Worm (Caenorhabditis elegans) whole organism, mixed stage, embryonic: Measurements from ENCODE around the gene C28H8.8.

Experiments used
- M03D4.4 ChIP-seq: sonication (generic microtip); optimal IDR thresholded peaks from 2 replicates; lab custom pipeline; 2017; ENCODE audit warnings: mild to moderate bottlenecking, missing genetic modification characterization, missing compliant biosample characterization
- blmp-1 ChIP-seq: fragments of 150-350 bp; optimal IDR thresholded peaks from 2 replicates; lab custom pipeline; 2014; ENCODE audit warnings: missing biosample characterization, missing genetic modification characterization
- ceh-39 ChIP-seq: fragments of 150-350 bp; optimal IDR thresholded peaks from 2 replicates; lab custom pipeline; 2014; ENCODE audit warnings: missing biosample characterization, missing genetic modification characterization
- ceh-43 ChIP-seq: fragments of 200-800 bp; sonication (Bioruptor generic); optimal IDR thresholded peaks from 2 replicates; lab custom pipeline; 2018; ENCODE audit warnings: mild to moderate bottlenecking, missing genetic modification characterization, moderate library complexity, missing compliant biosample characterization
- ceh-83 ChIP-seq: fragments of 200-800 bp; sonication (Bioruptor generic); optimal IDR thresholded peaks from 2 replicates; lab custom pipeline; 2018; ENCODE audit warnings: mild to moderate bottlenecking, missing genetic modification characterization, missing compliant biosample characterization
- cnd-1 ChIP-seq: fragments of 200-800 bp; sonication (Bioruptor generic); optimal IDR thresholded peaks from 2 replicates; lab custom pipeline; 2018; ENCODE audit warnings: mild to moderate bottlenecking, missing genetic modification characterization, missing compliant biosample characterization
- drap-1 ChIP-seq: fragments of 200-800 bp; sonication (Bioruptor generic); optimal IDR thresholded peaks from 3 replicates; lab custom pipeline; 2018; ENCODE audit warnings: mild to moderate bottlenecking, missing genetic modification characterization, missing compliant biosample characterization
- elt-1 ChIP-seq: sonication (generic microtip); optimal IDR thresholded peaks from 2 replicates; lab custom pipeline; 2017; ENCODE audit warnings: missing genetic modification characterization, mild to moderate bottlenecking, missing compliant biosample characterization, antibody characterized with exemption, moderate library complexity, borderline replicate concordance; ENCODE audit not compliant: insufficient read depth
- elt-3 ChIP-seq: fragments of 150-350 bp; optimal IDR thresholded peaks from 2 replicates; lab custom pipeline; 2014; ENCODE audit warnings: missing biosample characterization, missing genetic modification characterization
- flh-1 ChIP-seq: fragments of 200-800 bp; sonication (Bioruptor generic); optimal IDR thresholded peaks from 2 replicates; lab custom pipeline; 2018; ENCODE audit warnings: mild to moderate bottlenecking, missing genetic modification characterization, moderate library complexity, missing compliant biosample characterization
- ham-2 ChIP-seq: fragments of 200-800 bp; sonication (Bioruptor generic); optimal IDR thresholded peaks from 2 replicates; lab custom pipeline; 2018; ENCODE audit warnings: mild to moderate bottlenecking, missing genetic modification characterization, missing compliant biosample characterization
- hlh-1 ChIP-seq: fragments of 150-350 bp; optimal IDR thresholded peaks from 2 replicates; lab custom pipeline; 2014; ENCODE audit warnings: missing biosample characterization, missing genetic modification reagents, missing genetic modification characterization
- lin-13 ChIP-seq: fragments of 150-350 bp; optimal IDR thresholded peaks from 2 replicates; lab custom pipeline; 2014; ENCODE audit warnings: missing biosample characterization, missing genetic modification characterization
- lin-32 ChIP-seq: fragments of 200-800 bp; sonication (Bioruptor generic); optimal IDR thresholded peaks from 2 replicates; lab custom pipeline; 2018; ENCODE audit warnings: mild to moderate bottlenecking, missing genetic modification characterization, missing compliant biosample characterization
- lsy-2 ChIP-seq: fragments of 150-350 bp; optimal IDR thresholded peaks from 2 replicates; lab custom pipeline; 2014; ENCODE audit warnings: missing biosample characterization, missing genetic modification characterization
- mab-5 ChIP-seq: fragments of 150-350 bp; optimal IDR thresholded peaks from 2 replicates; lab custom pipeline; 2014; ENCODE audit warnings: missing biosample characterization, missing genetic modification characterization
- mep-1 ChIP-seq: fragments of 150-350 bp; optimal IDR thresholded peaks from 2 replicates; lab custom pipeline; 2017; ENCODE audit warnings: missing biosample characterization, missing genetic modification reagents, missing genetic modification characterization, inconsistent platforms
- mls-2 ChIP-seq: sonication (generic microtip); optimal IDR thresholded peaks from 2 replicates; lab custom pipeline; 2016; ENCODE audit warnings: mild to moderate bottlenecking, missing genetic modification characterization, moderate library complexity, missing compliant biosample characterization
- nhr-12 ChIP-seq: fragments of 150-350 bp; optimal IDR thresholded peaks from 2 replicates; lab custom pipeline; 2014; ENCODE audit warnings: missing biosample characterization, missing genetic modification characterization
- nhr-2 ChIP-seq: fragments of 150-350 bp; optimal IDR thresholded peaks from 2 replicates; lab custom pipeline; 2014; ENCODE audit warnings: missing biosample characterization, missing genetic modification characterization
- nhr-237 ChIP-seq: fragments of 150-350 bp; optimal IDR thresholded peaks from 2 replicates; lab custom pipeline; 2014; ENCODE audit warnings: missing biosample characterization, missing genetic modification characterization
- nhr-28 ChIP-seq: fragments of 150-350 bp; optimal IDR thresholded peaks from 2 replicates; lab custom pipeline; 2014; ENCODE audit warnings: missing biosample characterization, missing genetic modification characterization
- nhr-76 ChIP-seq: sonication (generic microtip); optimal IDR thresholded peaks from 2 replicates; lab custom pipeline; 2017; ENCODE audit warnings: missing biosample characterization, missing genetic modification characterization
- pha-4 ChIP-seq: fragments of 150-350 bp; optimal IDR thresholded peaks from 2 replicates; lab custom pipeline; 2018; ENCODE audit warnings: missing biosample characterization, missing genetic modification reagents, missing genetic modification characterization
- sem-2 ChIP-seq: fragments of 200-800 bp; sonication (Bioruptor generic); optimal IDR thresholded peaks from 2 replicates; lab custom pipeline; 2018; ENCODE audit warnings: mild to moderate bottlenecking, missing genetic modification characterization, missing compliant biosample characterization
- snpc-4 ChIP-seq: fragments of 150-350 bp; optimal IDR thresholded peaks from 2 replicates; lab custom pipeline; 2014; ENCODE audit warnings: missing biosample characterization, missing genetic modification characterization
- sptf-1 ChIP-seq: sonication (generic microtip); optimal IDR thresholded peaks from 2 replicates; lab custom pipeline; 2017; ENCODE audit warnings: mild to moderate bottlenecking, missing genetic modification characterization, moderate library complexity, missing compliant biosample characterization
- tbx-8 ChIP-seq: fragments of 200-800 bp; sonication (Bioruptor generic); optimal IDR thresholded peaks from 2 replicates; lab custom pipeline; 2018; ENCODE audit warnings: mild to moderate bottlenecking, missing genetic modification characterization, moderate library complexity, missing compliant biosample characterization
- unc-120 ChIP-seq: sonication (generic microtip); optimal IDR thresholded peaks from 2 replicates; lab custom pipeline; 2017; ENCODE audit warnings: missing genetic modification characterization, missing compliant biosample characterization; ENCODE audit not compliant: poor library complexity, severe bottlenecking
- unc-39 ChIP-seq: fragments of 150-350 bp; optimal IDR thresholded peaks from 2 replicates; lab custom pipeline; 2014; ENCODE audit warnings: missing biosample characterization, missing genetic modification characterization
- unc-62 ChIP-seq: fragments of 150-350 bp; optimal IDR thresholded peaks from 2 replicates; lab custom pipeline; 2014; ENCODE audit warnings: missing biosample characterization, missing genetic modification reagents, missing genetic modification characterization
- zip-8 ChIP-seq: fragments of 150-350 bp; optimal IDR thresholded peaks from 2 replicates; lab custom pipeline; 2014; ENCODE audit warnings: missing biosample characterization, missing genetic modification characterization

C28H8.8 gene

ce11 chrIII:5917365-5917958 lies 28.9 kb upstream of the C28H8.8 start:
- TF ChIP-seq nhr-12 (no peak), ceh-83 (GFP tag; lab: Kevin White, UChicago) (no peak), elt-1 (no peak), pha-4 (tag; lab: Kevin White, UChicago) (no peak), unc-62 (no peak), blmp-1 (no peak), lsy-2 (no peak), drap-1 (GFP tag; lab: Kevin White, UChicago) (no peak), ceh-39 (tag; lab: Kevin White, UChicago) (no peak), sem-2 (GFP tag; lab: Kevin White, UChicago) (no peak), sptf-1 (tag; lab: Kevin White, UChicago) (no peak), nhr-28 (tag; lab: Kevin White, UChicago) (no peak), snpc-4 (no peak), elt-3 (tag; lab: Kevin White, UChicago) (no peak), lin-32 (GFP tag; lab: Kevin White, UChicago) (no peak), nhr-2 (tag; lab: Kevin White, UChicago) (no peak)

ce11 chrIII:5915926-5916325 lies 27.4 kb upstream of the C28H8.8 start:
- TF ChIP-seq flh-1 (GFP tag; lab: Kevin White, UChicago) (no peak), sem-2 (GFP tag; lab: Kevin White, UChicago) (no peak), sptf-1 (tag; lab: Kevin White, UChicago) (no peak), unc-120 (tag; lab: Kevin White, UChicago) (no peak), zip-8 (tag; lab: Kevin White, UChicago) (no peak), nhr-237 (tag; lab: Kevin White, UChicago) (no peak), ceh-43 (no peak), unc-62 (no peak)

ce11 chrIII:5914717-5915116 lies 26.1 kb upstream of the C28H8.8 start:
- no peak for TF ChIP-seq ceh-39 (tag; lab: Kevin White, UChicago)
- TF ChIP-seq lin-32 (GFP tag; lab: Kevin White, UChicago), result no peak
- no peak for TF ChIP-seq unc-39 (tag; lab: Kevin White, UChicago)
- TF ChIP-seq snpc-4, result no peak
- TF ChIP-seq hlh-1, result no peak
- TF ChIP-seq unc-62, result no peak
- no peak for TF ChIP-seq nhr-76 (tag; lab: Kevin White, UChicago)
- TF ChIP-seq mab-5 (tag; lab: Kevin White, UChicago), result no peak
- TF ChIP-seq nhr-12, result no peak
- TF ChIP-seq unc-120 (tag; lab: Kevin White, UChicago), result no peak
- TF ChIP-seq tbx-8 (GFP tag; lab: Kevin White, UChicago), result no peak
- TF ChIP-seq nhr-237 (tag; lab: Kevin White, UChicago), result no peak
- no peak for TF ChIP-seq nhr-28 (tag; lab: Kevin White, UChicago)
- TF ChIP-seq ceh-83 (GFP tag; lab: Kevin White, UChicago), result no peak
- TF ChIP-seq ham-2 (GFP tag; lab: Kevin White, UChicago), result no peak
- no peak for TF ChIP-seq mls-2 (tag; lab: Kevin White, UChicago)
- TF ChIP-seq ceh-43, result no peak
- no peak for TF ChIP-seq elt-1
- no peak for TF ChIP-seq sptf-1 (tag; lab: Kevin White, UChicago)

ce11 chrIII:5908408-5908807 lies 19.8 kb upstream of the C28H8.8 start, which contains the start of gene C28H8.3:
Gene C28H8.3, plus strand, starts transcription at chrIII:5908700.
- TF ChIP-seq lin-13 (tag; lab: Kevin White, UChicago) (no peak), mep-1 (tag; lab: Kevin White, UChicago) (no peak), mls-2 (tag; lab: Kevin White, UChicago) (no peak), pha-4 (tag; lab: Kevin White, UChicago) (no peak), nhr-237 (tag; lab: Kevin White, UChicago) (no peak), ceh-43 (no peak), ceh-39 (tag; lab: Kevin White, UChicago) (no peak), sptf-1 (tag; lab: Kevin White, UChicago) (no peak), drap-1 (GFP tag; lab: Kevin White, UChicago) (no peak), tbx-8 (GFP tag; lab: Kevin White, UChicago) (no peak), lsy-2 (no peak), cnd-1 (tag; lab: Kevin White, UChicago) (no peak), ceh-83 (GFP tag; lab: Kevin White, UChicago) (no peak), nhr-28 (tag; lab: Kevin White, UChicago) (no peak), hlh-1 (no peak), ham-2 (GFP tag; lab: Kevin White, UChicago) (no peak), snpc-4 (no peak), M03D4.4 (no peak), nhr-12 (no peak)
